Fruit fly (Drosophila melanogaster): ENCODE results near the gene dyl.

DNA sequence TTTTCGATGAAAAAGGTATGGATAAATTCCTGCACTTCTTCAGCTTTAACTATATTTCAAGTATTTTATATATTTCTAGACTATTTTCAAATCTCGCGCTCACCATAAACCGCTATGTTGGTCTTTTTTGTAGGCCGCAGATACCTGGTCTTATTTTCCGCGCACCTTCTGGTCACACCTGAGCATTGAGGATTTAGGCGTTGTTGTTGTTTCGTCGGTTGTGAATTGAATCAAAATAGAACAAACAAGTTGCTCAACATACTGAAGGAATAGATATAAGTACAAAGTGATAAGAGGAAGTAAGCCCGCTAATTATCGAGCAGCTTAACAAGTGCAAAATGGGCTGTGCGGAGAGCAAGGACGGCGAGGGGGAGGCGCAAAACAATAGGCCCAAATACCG lies 29.7 kb downstream of the dyl start, which contains the start of gene Ctl1:
- TF ChIP-seq pan (optimal IDR thresholded peaks at IDR 0.05) = no peak
- no peak for TF ChIP-seq usp (GFP tag; optimal IDR thresholded peaks at IDR 0.05)
- no peak for TF ChIP-seq Dll (optimal IDR thresholded peaks at IDR 0.05)
- TF ChIP-seq psq (optimal IDR thresholded peaks at IDR 0.05) = no peak
- TF ChIP-seq CG8478 (optimal IDR thresholded peaks at IDR 0.05) = no peak
- no peak for TF ChIP-seq EcR (GFP tag; optimal IDR thresholded peaks at IDR 0.05)

Data from whole organism.